Worm (Caenorhabditis elegans) whole organism, L4 larva: Measurements from ENCODE around the gene chil-7.
A peak's percentile ranks its signal among the peaks of the same experiment; 100 is the strongest.

ENCODE experiments used
- F26F4.8 ChIP-seq: fragments of 200-800 bp; sonication (Bioruptor generic); conservative IDR thresholded peaks from 2 replicates; pipeline ENCODE4 v1.3.6; 2022; ENCODE audit warnings: missing genetic modification characterization, missing compliant biosample characterization
- F37D6.2 ChIP-seq: sonication (generic microtip); optimal IDR thresholded peaks from 2 replicates; lab custom pipeline; 2016; ENCODE audit warnings: mild to moderate bottlenecking, missing genetic modification characterization, missing compliant biosample characterization
- F49E8.2 ChIP-seq: sonication (generic microtip); optimal IDR thresholded peaks from 2 replicates; lab custom pipeline; 2016; ENCODE audit warnings: missing compliant biosample characterization, mild to moderate bottlenecking, missing genetic modification characterization, borderline replicate concordance
- R02D3.7 ChIP-seq: fragments of 150-350 bp; sonication (generic microtip); optimal IDR thresholded peaks from 3 replicates; lab custom pipeline; 2014; ENCODE audit warnings: missing biosample characterization, missing genetic modification characterization
- T20F7.1 ChIP-seq: fragments of 200-800 bp; sonication (Bioruptor generic); optimal IDR thresholded peaks from 2 replicates; lab custom pipeline; 2018; ENCODE audit warnings: mild to moderate bottlenecking, missing genetic modification characterization, missing compliant biosample characterization
- T26A8.4 ChIP-seq: fragments of 200-800 bp; sonication (Bioruptor generic); IDR thresholded peaks from 2 replicates; pipeline ENCODE4 v1.3.6; 2022; ENCODE audit warnings: missing genetic modification characterization, missing compliant biosample characterization
- Y105C5A.15 ChIP-seq: fragments of 200-800 bp; sonication (Bioruptor generic); IDR thresholded peaks from 2 replicates; pipeline ENCODE4 v1.3.6; 2022; ENCODE audit warnings: missing genetic modification characterization, missing compliant biosample characterization
- ZK337.2 ChIP-seq: fragments of 200-800 bp; sonication (Bioruptor generic); IDR thresholded peaks from 2 replicates; pipeline ENCODE4 v1.3.6; 2022; ENCODE audit warnings: missing genetic modification reagents, missing genetic modification characterization, missing compliant biosample characterization
- aha-1 ChIP-seq: fragments of 150-350 bp; peaks from one replicate; lab custom pipeline; 2014; ENCODE audit warnings: missing biosample characterization, missing genetic modification characterization
- ceh-44 ChIP-seq: fragments of 200-800 bp; sonication (Bioruptor generic); IDR thresholded peaks from 2 replicates; pipeline ENCODE4 v1.3.6; 2022; ENCODE audit warnings: missing genetic modification reagents, missing genetic modification characterization, missing compliant biosample characterization
- ceh-82 ChIP-seq: sonication (generic microtip); optimal IDR thresholded peaks from 2 replicates; lab custom pipeline; 2017; ENCODE audit warnings: missing biosample characterization, missing genetic modification characterization
- cey-2 ChIP-seq: sonication (generic microtip); optimal IDR thresholded peaks from 3 replicates; lab custom pipeline; 2017; ENCODE audit warnings: missing genetic modification characterization, mild to moderate bottlenecking, missing compliant biosample characterization, antibody characterized with exemption, borderline replicate concordance; ENCODE audit not compliant: insufficient read depth
- ctbp-1 ChIP-seq: fragments of 200-800 bp; sonication (Bioruptor generic); IDR thresholded peaks from 2 replicates; pipeline ENCODE4 v1.3.6; 2022; ENCODE audit warnings: missing genetic modification reagents, missing genetic modification characterization, missing compliant biosample characterization
- daf-8 ChIP-seq: fragments of 200-800 bp; sonication (Bioruptor generic); IDR thresholded peaks from 2 replicates; pipeline ENCODE4 v1.3.6; 2022; ENCODE audit warnings: missing genetic modification characterization, missing compliant biosample characterization
- dmd-9 ChIP-seq: fragments of 200-800 bp; sonication (Bioruptor generic); IDR thresholded peaks from 2 replicates; pipeline ENCODE4 v1.3.6; 2022; ENCODE audit warnings: missing genetic modification reagents, missing genetic modification characterization, missing compliant biosample characterization
- dpl-1 ChIP-seq: fragments of 150-350 bp; optimal IDR thresholded peaks from 2 replicates; lab custom pipeline; 2014; ENCODE audit warnings: missing biosample characterization, missing genetic modification reagents, missing genetic modification characterization
- egl-43 ChIP-seq: fragments of 200-800 bp; sonication (Bioruptor generic); IDR thresholded peaks from 2 replicates; pipeline ENCODE4 v1.3.6; 2022; ENCODE audit warnings: missing genetic modification reagents, missing genetic modification characterization, missing compliant biosample characterization
- fos-1 ChIP-seq: fragments of 150-350 bp; optimal IDR thresholded peaks from 2 replicates; lab custom pipeline; 2014; ENCODE audit warnings: missing biosample characterization, missing genetic modification characterization
- hlh-11 ChIP-seq: fragments of 200-800 bp; sonication (Bioruptor generic); optimal IDR thresholded peaks from 2 replicates; lab custom pipeline; 2018; ENCODE audit warnings: mild to moderate bottlenecking, missing genetic modification characterization, missing compliant biosample characterization
- hlh-30 ChIP-seq: sonication (generic microtip); optimal IDR thresholded peaks from 2 replicates; lab custom pipeline; 2017; ENCODE audit warnings: antibody characterized with exemption, mild to moderate bottlenecking, missing genetic modification characterization, missing compliant biosample characterization; ENCODE audit not compliant: insufficient read depth
- lin-1 ChIP-seq: fragments of 200-800 bp; sonication (Bioruptor generic); IDR thresholded peaks from 2 replicates; pipeline ENCODE4 v1.3.6; 2022; ENCODE audit warnings: missing genetic modification reagents, missing genetic modification characterization, missing compliant biosample characterization
- lin-38 ChIP-seq: fragments of 200-800 bp; sonication (Bioruptor generic); IDR thresholded peaks from 2 replicates; pipeline ENCODE4 v1.3.6; 2022; ENCODE audit warnings: missing genetic modification reagents, missing genetic modification characterization, missing compliant biosample characterization
- lir-3 ChIP-seq: sonication (generic microtip); optimal IDR thresholded peaks from 2 replicates; lab custom pipeline; 2016; ENCODE audit warnings: mild to moderate bottlenecking, missing genetic modification characterization, missing compliant biosample characterization
- lsy-2 ChIP-seq, 2 experiments: fragments of 150-350 bp in 1 of 2; sonication (generic microtip) in 1 of 2; optimal IDR thresholded peaks; 2 replicates each; lab custom pipeline; 2014 to 2017; ENCODE audit warnings: missing biosample characterization in 2 of 2, missing genetic modification characterization in 2 of 2
- mdl-1 ChIP-seq, 2 experiments: fragments of 150-350 bp in 1 of 2; sonication (generic microtip) in 1 of 2; optimal IDR thresholded peaks; 2 replicates each; lab custom pipeline; 2014 to 2017; ENCODE audit warnings: missing biosample characterization in 2 of 2, missing genetic modification characterization in 2 of 2
- mes-2 ChIP-seq: sonication (generic microtip); optimal IDR thresholded peaks from 2 replicates; lab custom pipeline; 2016; ENCODE audit warnings: missing genotype, mild to moderate bottlenecking, missing genetic modification characterization, missing compliant biosample characterization; ENCODE audit not compliant: poor library complexity, severe bottlenecking
- mxl-3 ChIP-seq: fragments of 200-800 bp; sonication (Bioruptor generic); optimal IDR thresholded peaks from 2 replicates; lab custom pipeline; 2018; ENCODE audit warnings: mild to moderate bottlenecking, missing genetic modification characterization, missing compliant biosample characterization
- nhr-11 ChIP-seq: fragments of 150-350 bp; optimal IDR thresholded peaks from 2 replicates; lab custom pipeline; 2014; ENCODE audit warnings: missing biosample characterization, missing genetic modification characterization
- nhr-25 ChIP-seq: sonication (generic microtip); optimal IDR thresholded peaks from 2 replicates; lab custom pipeline; 2017; ENCODE audit warnings: missing genetic modification characterization, mild to moderate bottlenecking, missing compliant biosample characterization, antibody characterized with exemption, moderate library complexity, borderline replicate concordance; ENCODE audit not compliant: insufficient read depth
- nhr-28 ChIP-seq: fragments of 150-350 bp; optimal IDR thresholded peaks from 2 replicates; lab custom pipeline; 2014; ENCODE audit warnings: missing biosample characterization, missing genetic modification characterization
- nhr-76 ChIP-seq: fragments of 150-350 bp; optimal IDR thresholded peaks from 2 replicates; lab custom pipeline; 2014; ENCODE audit warnings: missing biosample characterization, missing genetic modification characterization
- nhr-77 ChIP-seq: fragments of 150-350 bp; optimal IDR thresholded peaks from 2 replicates; lab custom pipeline; 2014; ENCODE audit warnings: missing biosample characterization, missing genetic modification characterization
- pha-4 ChIP-seq, 2 experiments: fragments of 150-350 bp in 1 of 2; fragments of 200-800 bp in 1 of 2; sonication (Bioruptor generic) in 1 of 2; IDR thresholded peaks in 1 of 2; optimal IDR thresholded peaks in 1 of 2; 2 replicates each; pipeline versions ENCODE4 v1.3.6 to Lab custom; 2014 to 2022; ENCODE audit warnings: missing genetic modification characterization in 2 of 2, missing genetic modification reagents in 2 of 2, missing biosample characterization in 1 of 2, missing compliant biosample characterization in 1 of 2
- pqm-1 ChIP-seq: sonication (generic microtip); optimal IDR thresholded peaks from 2 replicates; lab custom pipeline; 2017; ENCODE audit warnings: missing biosample characterization, missing genetic modification characterization
- saeg-2 ChIP-seq: fragments of 200-800 bp; sonication (Bioruptor generic); IDR thresholded peaks from 2 replicates; pipeline ENCODE4 v1.3.6; 2022; ENCODE audit warnings: missing genetic modification reagents, missing genetic modification characterization, missing compliant biosample characterization
- unc-130 ChIP-seq: sonication (generic microtip); optimal IDR thresholded peaks from 2 replicates; lab custom pipeline; 2016; ENCODE audit warnings: missing genetic modification reagents, missing genetic modification characterization, missing compliant biosample characterization
- unc-62 ChIP-seq, 3 experiments: fragments of 150-350 bp in 1 of 3; sonication (generic microtip); optimal IDR thresholded peaks in 2 of 3; peaks in 1 of 3; 1 replicate in 1 of 3; 2 replicates in 2 of 3; lab custom pipeline; 2014 to 2017; ENCODE audit warnings: missing biosample characterization in 3 of 3, missing genetic modification characterization in 3 of 3, missing genetic modification reagents in 3 of 3, missing genotype in 1 of 3
- zfp-2 ChIP-seq: sonication (generic microtip); optimal IDR thresholded peaks from 2 replicates; lab custom pipeline; 2016; ENCODE audit warnings: mild to moderate bottlenecking, missing genetic modification characterization, missing compliant biosample characterization
- zip-11 ChIP-seq: fragments of 200-800 bp; sonication (Bioruptor generic); IDR thresholded peaks from 2 replicates; pipeline ENCODE4 v1.3.6; 2022; ENCODE audit warnings: missing genetic modification characterization, missing compliant biosample characterization
- ztf-11 ChIP-seq: fragments of 150-350 bp; optimal IDR thresholded peaks from 2 replicates; lab custom pipeline; 2014; ENCODE audit warnings: missing biosample characterization, missing genetic modification characterization

Gene chil-7

ce11 chrII:9891031-9891689, 20.2 kb upstream of the chil-7 start, which contains the start of gene vgln-1:
Gene vgln-1, minus strand, starts transcription at chrII:9891081.
- TF ChIP-seq ZK337.2 (GFP tag; lab: Robert Waterston, UW) (0 out of 2 replicates have a peak, but pooled peaks have one; percentile 13), unc-62 (GFP tag; optimal IDR thresholded peaks at IDR 0.05 in 1 of 2; lab: Kevin White, UChicago) (peak in 1 of 2 experiments; percentile 60), unc-62 (tag; optimal IDR thresholded peaks at IDR 0.05; lab: Kevin White, UChicago) (no peak), ztf-11 (tag; lab: Kevin White, UChicago) (no peak), aha-1 (peak; percentile 58), hlh-30 (tag; lab: Kevin White, UChicago) (peak; percentile 50), F26F4.8 (GFP tag; lab: Robert Waterston, UW) (no peak), dmd-9 (GFP tag; lab: Robert Waterston, UW) (no peak), nhr-76 (tag; lab: Kevin White, UChicago) (no peak), nhr-25 (tag; lab: Kevin White, UChicago) (peak; percentile 55), pqm-1 (tag; lab: Kevin White, UChicago) (no peak), mdl-1 (tag; optimal IDR thresholded peaks at IDR 0.05; lab: Kevin White, UChicago) (peak in 1 of 2 experiments; percentile 35), egl-43 (GFP tag; lab: Robert Waterston, UW) (0 out of 2 replicates have a peak, but pooled peaks have one; percentile 10), zfp-2 (tag; lab: Kevin White, UChicago) (no peak), T26A8.4 (GFP tag; lab: Robert Waterston, UW) (no peak), hlh-11 (tag; lab: Kevin White, UChicago) (no peak), lir-3 (tag; lab: Kevin White, UChicago) (no peak), nhr-77 (no peak), saeg-2 (GFP tag; lab: Robert Waterston, UW) (no peak), mxl-3 (GFP tag; lab: Kevin White, UChicago) (peak; percentile 61), Y105C5A.15 (0 out of 2 replicates have a peak, but pooled peaks have one; percentile 37), mes-2 (peak; percentile 31), lin-38 (GFP tag; lab: Robert Waterston, UW) (no peak), unc-130 (GFP tag; lab: Kevin White, UChicago) (no peak), ceh-44 (GFP tag; lab: Robert Waterston, UW) (no peak), R02D3.7 (no peak), pha-4 (GFP tag; IDR thresholded peaks at IDR 0.05; lab: Robert Waterston, UW) (no peak), pha-4 (tag; optimal IDR thresholded peaks at IDR 0.05; lab: Kevin White, UChicago) (no peak), T20F7.1 (GFP tag; lab: Kevin White, UChicago) (no peak), fos-1 (tag; lab: Kevin White, UChicago) (no peak), F49E8.2 (tag; lab: Kevin White, UChicago) (no peak), cey-2 (no peak), dpl-1 (peak; percentile 16), lsy-2 (tag; optimal IDR thresholded peaks at IDR 0.05; lab: Kevin White, UChicago) (peak in 1 of 2 experiments; percentile 46), zip-11 (no peak), F37D6.2 (no peak), ctbp-1 (GFP tag; lab: Robert Waterston, UW) (no peak), ceh-82 (no peak), daf-8 (GFP tag; lab: Robert Waterston, UW) (no peak), nhr-11 (tag; lab: Kevin White, UChicago) (peak; percentile 31), lin-1 (no peak), nhr-28 (peak; percentile 14)
